Worm (Caenorhabditis elegans) whole organism, L3 larva: ENCODE data around the gene nos-1.

Source experiments
- ceh-9 ChIP-seq: sonication (generic microtip); optimal IDR thresholded peaks from 2 replicates; lab custom pipeline; 2018; ENCODE audit warnings: missing biosample characterization, missing genetic modification characterization
- eor-1 ChIP-seq, 2 experiments: fragments of 150-350 bp; optimal IDR thresholded peaks; 2 replicates each; lab custom pipeline; 2014 to 2018; ENCODE audit warnings: missing biosample characterization in 2 of 2, missing genetic modification characterization in 2 of 2
- fkh-10 ChIP-seq: sonication (generic microtip); optimal IDR thresholded peaks from 2 replicates; lab custom pipeline; 2017; ENCODE audit warnings: missing biosample characterization, missing genetic modification reagents, missing genetic modification characterization
- mdl-1 ChIP-seq: fragments of 150-350 bp; optimal IDR thresholded peaks from 2 replicates; lab custom pipeline; 2014; ENCODE audit warnings: missing biosample characterization, missing genetic modification characterization
- unc-62 ChIP-seq: fragments of 150-350 bp; sonication (generic microtip); optimal IDR thresholded peaks from 4 replicates; lab custom pipeline; 2014; ENCODE audit warnings: missing biosample characterization, missing genetic modification reagents, missing genetic modification characterization
- zag-1 ChIP-seq: fragments of 150-350 bp; optimal IDR thresholded peaks from 2 replicates; lab custom pipeline; 2014; ENCODE audit warnings: missing biosample characterization, missing genetic modification characterization
- ztf-11 ChIP-seq: fragments of 150-350 bp; optimal IDR thresholded peaks from 2 replicates; lab custom pipeline; 2014; ENCODE audit warnings: missing biosample characterization, missing genetic modification characterization

DNA sequence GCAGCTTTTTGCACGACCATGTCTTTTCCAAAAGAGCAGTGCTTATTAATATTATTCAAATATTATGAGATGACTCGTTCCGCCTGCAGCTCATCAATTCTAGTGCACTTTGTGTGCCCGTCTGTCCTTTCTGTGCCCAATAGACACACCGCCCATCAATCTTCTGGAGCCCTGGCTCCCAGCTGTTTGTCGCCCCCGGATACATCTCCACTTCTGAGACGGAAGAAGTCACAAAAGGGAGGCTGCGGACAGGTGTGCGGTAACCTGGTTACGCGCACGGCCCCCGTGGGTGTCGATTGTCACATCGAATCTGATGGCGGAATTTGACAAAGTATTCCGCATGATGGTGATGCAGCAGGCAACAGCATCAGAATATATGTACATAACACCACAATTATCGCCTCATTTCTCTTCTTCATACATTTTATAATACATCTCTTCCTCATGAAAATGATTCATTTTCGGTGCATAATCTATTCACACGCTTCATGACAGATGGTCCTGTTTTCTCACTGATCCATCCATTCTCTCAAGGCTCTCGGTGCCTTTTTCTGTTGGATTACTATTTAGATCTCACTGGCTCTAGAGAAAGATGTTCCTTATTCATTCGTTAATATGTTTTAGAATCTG lies 33.6 kb upstream of the nos-1 start:
- TF ChIP-seq fkh-10 (no peak), ceh-9 (no peak), unc-62 (GFP tag; lab: Kevin White, UChicago) (no peak), ztf-11 (tag; lab: Kevin White, UChicago) (no peak), mdl-1 (tag; lab: Kevin White, UChicago) (no peak), eor-1 (tag; optimal IDR thresholded peaks at IDR 0.05; lab: Kevin White, UChicago) (no peak), zag-1 (tag; lab: Kevin White, UChicago) (no peak)
